Worm (Caenorhabditis elegans) whole organism, L2 larva: Measurements from ENCODE around the gene F17A2.13.

ENCODE experiments used
- C34F6.9 ChIP-seq: fragments of 150-350 bp; optimal IDR thresholded peaks from 2 replicates; lab custom pipeline; 2014; ENCODE audit warnings: missing biosample characterization, missing genetic modification characterization
- Y55F3AM.14 ChIP-seq: fragments of 200-800 bp; sonication (Bioruptor generic); optimal IDR thresholded peaks from 2 replicates; lab custom pipeline; 2018; ENCODE audit warnings: mild to moderate bottlenecking, missing genetic modification characterization, missing compliant biosample characterization
- ZK546.5 ChIP-seq: sonication (generic microtip); optimal IDR thresholded peaks from 2 replicates; lab custom pipeline; 2017; ENCODE audit warnings: missing biosample characterization, missing genetic modification characterization
- alr-1 ChIP-seq: fragments of 150-350 bp; optimal IDR thresholded peaks from 2 replicates; lab custom pipeline; 2014; ENCODE audit warnings: missing biosample characterization, missing genetic modification characterization
- aly-2 ChIP-seq: fragments of 150-350 bp; optimal IDR thresholded peaks from 2 replicates; lab custom pipeline; 2014; ENCODE audit warnings: missing biosample characterization, missing genetic modification characterization
- ama-1 ChIP-seq: fragments of 150-350 bp; optimal IDR thresholded peaks from 2 replicates; lab custom pipeline; 2018; ENCODE audit warnings: inconsistent platforms
- blmp-1 ChIP-seq: sonication (generic microtip); optimal IDR thresholded peaks from 2 replicates; lab custom pipeline; 2017; ENCODE audit warnings: missing genetic modification characterization, mild to moderate bottlenecking, missing compliant biosample characterization, antibody characterized with exemption, moderate library complexity; ENCODE audit not compliant: insufficient read depth
- crh-2 ChIP-seq: sonication (generic microtip); optimal IDR thresholded peaks from 2 replicates; lab custom pipeline; 2017; ENCODE audit warnings: missing biosample characterization, missing genetic modification characterization
- dmd-4 ChIP-seq: sonication (generic microtip); optimal IDR thresholded peaks from 2 replicates; lab custom pipeline; 2017; ENCODE audit warnings: missing biosample characterization, missing genetic modification characterization
- egl-27 ChIP-seq: sonication (generic microtip); optimal IDR thresholded peaks from 3 replicates; lab custom pipeline; 2017; ENCODE audit warnings: missing biosample characterization, missing genetic modification reagents, missing genetic modification characterization
- elt-1 ChIP-seq: fragments of 150-350 bp; optimal IDR thresholded peaks from 2 replicates; lab custom pipeline; 2014; ENCODE audit warnings: missing biosample characterization, missing genetic modification characterization
- fos-1 ChIP-seq: fragments of 150-350 bp; optimal IDR thresholded peaks from 2 replicates; lab custom pipeline; 2014; ENCODE audit warnings: missing biosample characterization, missing genetic modification characterization
- gmeb-1 ChIP-seq: fragments of 150-350 bp; optimal IDR thresholded peaks from 2 replicates; lab custom pipeline; 2014; ENCODE audit warnings: missing biosample characterization, missing genetic modification characterization
- lin-11 ChIP-seq: fragments of 150-350 bp; sonication (generic microtip); optimal IDR thresholded peaks from 2 replicates; lab custom pipeline; 2014; ENCODE audit warnings: missing biosample characterization, missing genetic modification characterization, inconsistent platforms, mixed read lengths
- lin-13 ChIP-seq: fragments of 150-350 bp; optimal IDR thresholded peaks from 2 replicates; lab custom pipeline; 2014; ENCODE audit warnings: missing biosample characterization, missing genetic modification reagents, missing genetic modification characterization
- lsy-2 ChIP-seq, 2 experiments: fragments of 150-350 bp in 1 of 2; sonication (generic microtip) in 1 of 2; optimal IDR thresholded peaks; 2 replicates each; lab custom pipeline; 2014 to 2017; ENCODE audit warnings: missing biosample characterization in 2 of 2, missing genetic modification characterization in 2 of 2
- mab-5 ChIP-seq: fragments of 150-350 bp; optimal IDR thresholded peaks from 2 replicates; lab custom pipeline; 2014; ENCODE audit warnings: missing biosample characterization, missing genetic modification characterization
- mbf-1 ChIP-seq: sonication (generic microtip); optimal IDR thresholded peaks from 2 replicates; lab custom pipeline; 2017; ENCODE audit warnings: missing biosample characterization, missing genetic modification characterization
- mdl-1 ChIP-seq, 2 experiments: fragments of 150-350 bp in 1 of 2; sonication (generic microtip) in 1 of 2; optimal IDR thresholded peaks; 2 replicates each; lab custom pipeline; 2017; ENCODE audit warnings: missing biosample characterization in 2 of 2, missing genetic modification characterization in 2 of 2
- nhr-10 ChIP-seq: sonication (generic microtip); optimal IDR thresholded peaks from 2 replicates; lab custom pipeline; 2017; ENCODE audit warnings: missing biosample characterization, missing genetic modification characterization
- nhr-11 ChIP-seq: fragments of 150-350 bp; optimal IDR thresholded peaks from 2 replicates; lab custom pipeline; 2014; ENCODE audit warnings: missing biosample characterization, missing genetic modification characterization
- nhr-12 ChIP-seq: fragments of 150-350 bp; optimal IDR thresholded peaks from 2 replicates; lab custom pipeline; 2014; ENCODE audit warnings: missing biosample characterization, missing genetic modification characterization
- nhr-129 ChIP-seq: fragments of 150-350 bp; optimal IDR thresholded peaks from 2 replicates; lab custom pipeline; 2014; ENCODE audit warnings: missing biosample characterization, missing genetic modification characterization
- nhr-21 ChIP-seq: fragments of 150-350 bp; optimal IDR thresholded peaks from 2 replicates; lab custom pipeline; 2014; ENCODE audit warnings: missing biosample characterization, missing genetic modification characterization
- nhr-237 ChIP-seq: fragments of 150-350 bp; optimal IDR thresholded peaks from 2 replicates; lab custom pipeline; 2014; ENCODE audit warnings: missing biosample characterization, missing genetic modification characterization
- nhr-25 ChIP-seq: fragments of 150-350 bp; sonication (generic microtip); optimal IDR thresholded peaks from 3 replicates; lab custom pipeline; 2014; ENCODE audit warnings: missing biosample characterization, missing genetic modification characterization
- nhr-6 ChIP-seq: fragments of 150-350 bp; optimal IDR thresholded peaks from 2 replicates; lab custom pipeline; 2014; ENCODE audit warnings: missing biosample characterization, missing genetic modification characterization
- nhr-77 ChIP-seq: fragments of 150-350 bp; optimal IDR thresholded peaks from 2 replicates; lab custom pipeline; 2014; ENCODE audit warnings: missing biosample characterization, missing genetic modification characterization
- peb-1 ChIP-seq: fragments of 150-350 bp; optimal IDR thresholded peaks from 2 replicates; lab custom pipeline; 2014; ENCODE audit warnings: missing biosample characterization, missing genetic modification characterization
- skn-1 ChIP-seq: sonication (generic microtip); optimal IDR thresholded peaks from 2 replicates; lab custom pipeline; 2017; ENCODE audit warnings: missing biosample characterization, missing genetic modification characterization
- sma-3 ChIP-seq: sonication (generic microtip); optimal IDR thresholded peaks from 2 replicates; lab custom pipeline; 2016; ENCODE audit warnings: missing genetic modification reagents, missing genetic modification characterization, missing compliant biosample characterization
- sma-9 ChIP-seq, 2 experiments: fragments of 150-350 bp in 1 of 2; sonication (generic microtip) in 1 of 2; optimal IDR thresholded peaks; 2 replicates each; lab custom pipeline; 2014 to 2016; ENCODE audit warnings: missing genetic modification characterization in 2 of 2, mild to moderate bottlenecking in 1 of 2, missing biosample characterization in 1 of 2, missing compliant biosample characterization in 1 of 2, missing genetic modification reagents in 1 of 2, moderate library complexity in 1 of 2
- snpc-4 ChIP-seq: fragments of 150-350 bp; optimal IDR thresholded peaks from 2 replicates; lab custom pipeline; 2014; ENCODE audit warnings: missing biosample characterization, missing genetic modification characterization
- unc-39 ChIP-seq: fragments of 150-350 bp; optimal IDR thresholded peaks from 2 replicates; lab custom pipeline; 2014; ENCODE audit warnings: missing biosample characterization, missing genetic modification characterization
- unc-55 ChIP-seq: fragments of 150-350 bp; sonication (generic microtip); optimal IDR thresholded peaks from 3 replicates; lab custom pipeline; 2014; ENCODE audit warnings: missing biosample characterization, missing genetic modification reagents, missing genetic modification characterization
- unc-62 ChIP-seq: fragments of 150-350 bp; optimal IDR thresholded peaks from 2 replicates; lab custom pipeline; 2014; ENCODE audit warnings: missing biosample characterization, missing genetic modification reagents, missing genetic modification characterization
- ztf-11 ChIP-seq: sonication (generic microtip); optimal IDR thresholded peaks from 2 replicates; lab custom pipeline; 2017; ENCODE audit warnings: missing biosample characterization, missing genetic modification characterization
- ztf-4 ChIP-seq: fragments of 150-350 bp; optimal IDR thresholded peaks from 2 replicates; lab custom pipeline; 2014; ENCODE audit warnings: missing biosample characterization, missing genetic modification characterization

The F17A2.13 gene

DNA sequence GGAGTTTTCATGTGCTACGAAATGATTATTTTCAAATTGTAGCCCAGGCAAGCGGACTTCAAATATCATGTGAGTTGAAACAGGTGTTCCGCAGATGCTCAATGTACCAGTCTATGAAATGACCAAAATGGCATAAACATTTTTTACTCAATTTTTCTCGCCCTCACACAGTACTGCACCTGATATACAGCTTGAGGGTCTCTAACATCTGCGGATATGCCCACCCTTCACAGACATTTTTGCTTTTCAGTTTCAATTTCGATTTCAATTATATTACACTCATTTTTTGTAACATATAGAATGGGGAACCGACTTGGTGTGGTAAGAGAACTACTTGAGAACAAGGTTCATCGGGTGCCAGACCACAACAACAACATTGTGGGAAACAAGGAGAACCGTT is 25.3 kb downstream of the F17A2.13 start, which contains the start of gene F42F12.11:
Gene F42F12.11, plus strand, starts transcription at position 301 of the 400 bp plus-strand sequence.
- TF ChIP-seq ZK546.5 (tag; lab: Kevin White, UChicago) = no peak
- TF ChIP-seq dmd-4 (tag; lab: Kevin White, UChicago) = no peak
- no peak for TF ChIP-seq nhr-12
- no peak for TF ChIP-seq nhr-10 (tag; lab: Kevin White, UChicago)
- TF ChIP-seq C34F6.9 (tag; lab: Kevin White, UChicago) = no peak
- TF ChIP-seq ztf-4 (tag; lab: Kevin White, UChicago) = no peak
- TF ChIP-seq lsy-2 (tag; optimal IDR thresholded peaks at IDR 0.05; lab: Kevin White, UChicago) = no peak
- no peak for TF ChIP-seq mab-5 (tag; lab: Kevin White, UChicago)
- TF ChIP-seq peb-1 (tag; lab: Kevin White, UChicago) = no peak
- TF ChIP-seq fos-1 (tag; lab: Kevin White, UChicago) = no peak
- TF ChIP-seq nhr-129 (tag; lab: Kevin White, UChicago) = no peak
- no peak for TF ChIP-seq ztf-11 (tag; lab: Kevin White, UChicago)
- no peak for TF ChIP-seq alr-1
- no peak for TF ChIP-seq unc-62 (GFP tag; lab: Kevin White, UChicago)
- no peak for TF ChIP-seq nhr-237 (tag; lab: Kevin White, UChicago)
- no peak for TF ChIP-seq unc-39 (tag; lab: Kevin White, UChicago)
- no peak for TF ChIP-seq nhr-25
- no peak for TF ChIP-seq skn-1 (tag; lab: Kevin White, UChicago)
- TF ChIP-seq aly-2 (tag; lab: Kevin White, UChicago) = no peak
- TF ChIP-seq lin-13 (GFP tag; lab: Kevin White, UChicago) = no peak
- TF ChIP-seq, all 48 proteins: peak for 0

- TF ChIP-seq sma-9 (GFP tag; optimal IDR thresholded peaks at IDR 0.05; lab: Kevin White, UChicago) (peak; percentile 55), sma-9 (tag; optimal IDR thresholded peaks at IDR 0.05; lab: Kevin White, UChicago) (no peak), ama-1 (no peak), peb-1 (tag; lab: Kevin White, UChicago) (no peak), lsy-2 (tag; optimal IDR thresholded peaks at IDR 0.05; lab: Kevin White, UChicago) (no peak), gmeb-1 (tag; lab: Kevin White, UChicago) (no peak), sma-3 (GFP tag; lab: Kevin White, UChicago) (peak; percentile 34), nhr-129 (tag; lab: Kevin White, UChicago) (peak; percentile 61), crh-2 (tag; lab: Kevin White, UChicago) (peak; percentile 35), mdl-1 (tag; optimal IDR thresholded peaks at IDR 0.05; lab: Kevin White, UChicago) (no peak), nhr-21 (tag; lab: Kevin White, UChicago) (peak; percentile 31), egl-27 (peak; percentile 19), nhr-12 (no peak), fos-1 (tag; lab: Kevin White, UChicago) (peak; percentile 21), C34F6.9 (tag; lab: Kevin White, UChicago) (peak; percentile 13)
Observed at ce11 chrX:12347822-12348221, 26.4 kb downstream of the F17A2.13 start.

DNA sequence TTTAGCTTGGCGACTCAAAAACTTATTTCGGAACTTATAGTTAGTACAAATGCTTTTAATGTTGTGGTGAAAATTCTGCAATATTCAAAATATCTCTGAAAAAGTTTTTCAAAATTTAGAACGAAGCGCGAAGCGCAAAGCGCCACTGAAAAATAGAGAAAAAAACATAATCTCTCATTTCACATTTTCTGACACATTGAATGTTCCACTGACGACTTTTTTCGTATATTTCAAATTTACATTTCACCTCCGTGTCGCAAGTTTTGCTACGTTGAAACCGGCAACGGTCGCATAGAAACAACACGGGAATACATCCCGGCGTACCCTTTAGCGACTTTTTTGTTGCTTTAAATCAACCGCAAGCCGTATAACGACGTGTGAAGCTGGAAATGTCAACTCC is 26.9 kb downstream of the F17A2.13 start, which contains the start of gene F42F12.14:
Gene F42F12.14, plus strand, starts transcription at position 301 of the 400 bp plus-strand sequence.
- no peak for TF ChIP-seq C34F6.9 (tag; lab: Kevin White, UChicago)
- no peak for TF ChIP-seq ztf-11 (tag; lab: Kevin White, UChicago)
- no peak for TF ChIP-seq aly-2 (tag; lab: Kevin White, UChicago)
- TF ChIP-seq elt-1 = no peak
- no peak for TF ChIP-seq ZK546.5 (tag; lab: Kevin White, UChicago)
- TF ChIP-seq blmp-1 (tag; lab: Kevin White, UChicago) = no peak
- no peak for TF ChIP-seq nhr-11
- no peak for TF ChIP-seq snpc-4 (tag; lab: Kevin White, UChicago)
- TF ChIP-seq nhr-237 (tag; lab: Kevin White, UChicago) = no peak
- no peak for TF ChIP-seq mbf-1
- no peak for TF ChIP-seq Y55F3AM.14 (GFP tag; lab: Kevin White, UChicago)
- no peak for TF ChIP-seq peb-1 (tag; lab: Kevin White, UChicago)
- TF ChIP-seq lin-11 (tag; lab: Kevin White, UChicago) = no peak
- no peak for TF ChIP-seq unc-55
- no peak for TF ChIP-seq nhr-12
- no peak for TF ChIP-seq nhr-6 (tag; lab: Kevin White, UChicago)
- TF ChIP-seq egl-27 = no peak
- TF ChIP-seq nhr-77 (tag; lab: Kevin White, UChicago) = no peak
- no peak for TF ChIP-seq sma-9 (GFP tag; optimal IDR thresholded peaks at IDR 0.05; lab: Kevin White, UChicago)
- no peak for TF ChIP-seq sma-9 (tag; optimal IDR thresholded peaks at IDR 0.05; lab: Kevin White, UChicago)
- no peak for TF ChIP-seq sma-3 (GFP tag; lab: Kevin White, UChicago)
